Worm (Caenorhabditis elegans) whole organism, L4/young adult: ENCODE measurements around the gene F47C12.7.

Source experiments
- W03F9.2 ChIP-seq: fragments of 150-350 bp; optimal IDR thresholded peaks from 2 replicates; lab custom pipeline; 2014; ENCODE audit warnings: missing biosample characterization, missing genetic modification characterization
- dao-5 ChIP-seq: sonication (generic microtip); optimal IDR thresholded peaks from 2 replicates; lab custom pipeline; 2016; ENCODE audit warnings: missing genotype, missing genetic modification characterization, moderate library complexity, missing compliant biosample characterization
- him-1 ChIP-seq: sonication (generic microtip); optimal IDR thresholded peaks from 2 replicates; lab custom pipeline; 2016; ENCODE audit warnings: missing genotype, missing genetic modification reagents, missing genetic modification characterization, missing compliant biosample characterization

DNA sequence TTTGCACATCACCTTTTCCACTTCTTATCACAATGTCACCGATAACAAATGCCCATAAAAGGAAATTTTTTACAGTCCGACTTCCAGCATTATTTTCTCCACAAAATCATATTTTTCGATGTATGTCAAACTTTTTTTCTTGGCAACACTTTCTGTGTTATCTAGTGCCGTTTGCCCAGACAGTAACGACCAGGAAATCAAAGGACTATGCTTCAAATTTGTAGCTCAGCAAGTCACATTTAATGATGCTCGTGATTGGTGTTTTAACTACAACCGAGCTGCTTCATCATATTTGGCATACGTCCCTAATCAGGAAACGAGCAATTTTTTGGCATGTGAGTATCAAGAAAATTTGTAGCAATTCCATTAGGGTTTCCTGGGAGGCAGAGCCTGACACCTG lies 31.8 kb downstream of the F47C12.7 start:
- TF ChIP-seq him-1 (tag; lab: Kevin White, UChicago), result no peak
- TF ChIP-seq W03F9.2 (tag; lab: Kevin White, UChicago), result no peak
- no peak for TF ChIP-seq dao-5 (tag; lab: Kevin White, UChicago)
